Worm (Caenorhabditis elegans) whole organism, L1 larva: ENCODE data around the gene col-44.
A peak's percentile ranks its signal among the peaks of the same experiment; 100 is the strongest.

ENCODE experiments used
- aly-2 ChIP-seq: fragments of 150-350 bp; optimal IDR thresholded peaks from 2 replicates; lab custom pipeline; 2014; ENCODE audit warnings: missing biosample characterization, missing genetic modification characterization
- ama-1 ChIP-seq: fragments of 150-350 bp; optimal IDR thresholded peaks from 2 replicates; lab custom pipeline; 2014
- elt-3 ChIP-seq, 6 experiments: fragments of 150-350 bp in 1 of 6; sonication (generic microtip); optimal IDR thresholded peaks; 2 replicates each; lab custom pipeline; 2017 to 2018; ENCODE audit warnings: missing biosample characterization in 6 of 6, missing genetic modification characterization in 6 of 6, inconsistent platforms in 1 of 6
- lin-39 ChIP-seq: fragments of 150-350 bp; optimal IDR thresholded peaks from 2 replicates; lab custom pipeline; 2014; ENCODE audit warnings: missing biosample characterization, missing genetic modification reagents, missing genetic modification characterization
- lsy-2 ChIP-seq, 2 experiments: fragments of 150-350 bp; optimal IDR thresholded peaks; 2 replicates each; lab custom pipeline; 2014; ENCODE audit warnings: missing biosample characterization in 2 of 2, missing genetic modification characterization in 2 of 2
- mdl-1 ChIP-seq, 2 experiments: fragments of 150-350 bp; optimal IDR thresholded peaks; 2 replicates each; lab custom pipeline; 2014 to 2017; ENCODE audit warnings: missing biosample characterization in 2 of 2, missing genetic modification characterization in 2 of 2, inconsistent platforms in 1 of 2
- mep-1 ChIP-seq: fragments of 150-350 bp; optimal IDR thresholded peaks from 2 replicates; lab custom pipeline; 2014; ENCODE audit warnings: missing biosample characterization, missing genetic modification characterization
- nhr-19 ChIP-seq: fragments of 200-800 bp; sonication (Bioruptor generic); conservative IDR thresholded peaks from 2 replicates; pipeline ENCODE4 v1.3.6; 2022; ENCODE audit warnings: missing genetic modification characterization, missing compliant biosample characterization
- nhr-76 ChIP-seq: sonication (generic microtip); optimal IDR thresholded peaks from 2 replicates; lab custom pipeline; 2017; ENCODE audit warnings: missing biosample characterization, missing genetic modification characterization
- sptf-1 ChIP-seq: fragments of 150-350 bp; optimal IDR thresholded peaks from 2 replicates; lab custom pipeline; 2014; ENCODE audit warnings: missing biosample characterization, missing genetic modification characterization
- unc-130 ChIP-seq: fragments of 150-350 bp; optimal IDR thresholded peaks from 2 replicates; lab custom pipeline; 2017; ENCODE audit warnings: missing biosample characterization, missing genetic modification characterization, inconsistent platforms
- zip-4 ChIP-seq: fragments of 200-800 bp; sonication (Bioruptor generic); optimal IDR thresholded peaks from 2 replicates; lab custom pipeline; 2018; ENCODE audit warnings: mild to moderate bottlenecking, missing genetic modification characterization, moderate library complexity, missing compliant biosample characterization
- ztf-11 ChIP-seq, 2 experiments: sonication (generic microtip); optimal IDR thresholded peaks; 2 replicates each; lab custom pipeline; 2016 to 2017; ENCODE audit warnings: missing genetic modification characterization in 2 of 2, missing biosample characterization in 1 of 2, missing compliant biosample characterization in 1 of 2

DNA sequence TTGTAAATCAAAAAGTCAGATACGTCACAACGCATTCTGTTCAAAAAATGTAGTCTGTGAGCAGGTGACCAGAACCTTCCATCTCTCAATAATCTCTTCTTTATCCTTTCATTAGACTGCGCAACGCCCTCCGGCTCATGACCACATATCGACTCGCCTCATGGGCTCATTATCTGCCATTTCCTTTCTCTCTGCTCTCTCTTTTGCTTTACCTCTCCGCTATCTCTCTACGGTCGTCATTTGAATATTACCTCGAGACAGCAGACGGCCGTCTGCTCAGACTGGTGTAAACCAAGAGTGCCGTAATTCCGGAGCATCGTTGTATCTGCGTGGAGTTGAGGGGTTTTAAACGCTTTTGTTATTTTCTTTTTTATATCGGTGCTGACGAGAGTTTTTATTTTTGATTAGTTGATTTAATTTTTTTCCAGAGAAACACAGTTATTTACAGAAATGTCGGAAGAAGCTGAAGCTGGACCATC is 6.8 kb downstream of the col-44 start, which contains the start of gene bra-1:
- TF ChIP-seq nhr-76 (tag; lab: Kevin White, UChicago) (no peak), lsy-2 (tag; optimal IDR thresholded peaks at IDR 0.05; lab: Kevin White, UChicago) (peak; percentile 47 to 59), sptf-1 (tag; lab: Kevin White, UChicago) (no peak), aly-2 (tag; lab: Kevin White, UChicago) (no peak), elt-3 (tag; optimal IDR thresholded peaks at IDR 0.05; lab: Kevin White, UChicago) (no peak), nhr-19 (GFP tag; lab: Robert Waterston, UW) (peak; percentile 12; the same call in 1 of the 2 replicates), ztf-11 (tag; optimal IDR thresholded peaks at IDR 0.05; lab: Kevin White, UChicago) (peak in 1 of 2 experiments; percentile 42), unc-130 (tag; lab: Kevin White, UChicago) (no peak), zip-4 (GFP tag; lab: Kevin White, UChicago) (no peak), lin-39 (tag; lab: Kevin White, UChicago) (no peak), mdl-1 (tag; optimal IDR thresholded peaks at IDR 0.05; lab: Kevin White, UChicago) (no peak), mep-1 (peak; percentile 60), ama-1 (lab: Kevin White, UChicago) (no peak)
